Fruit fly (Drosophila melanogaster) whole organism, embryonic: ENCODE data around the gene Hsp70Ba.
A peak's percentile ranks its signal among the peaks of the same experiment; 100 is the strongest.

Experiments
- CG1024 ChIP-seq: fragments of 200-800 bp; sonication (Bioruptor generic); IDR thresholded peaks from 2 replicates; pipeline ENCODE4 v1.3.6; 2022; ENCODE audit warnings: missing biosample characterization, missing genetic modification characterization
- CG13775 ChIP-seq: fragments of 200-800 bp; sonication (Bioruptor generic); optimal IDR thresholded peaks from 3 replicates; lab custom pipeline; 2017; ENCODE audit warnings: missing biosample characterization, mild to moderate bottlenecking, missing genetic modification characterization
- CG14710 ChIP-seq: fragments of 200-800 bp; sonication (Bioruptor generic); optimal IDR thresholded peaks from 3 replicates; lab custom pipeline; 2019; ENCODE audit warnings: missing biosample characterization, mild to moderate bottlenecking, missing genetic modification characterization, moderate library complexity
- CG16813 ChIP-seq: fragments of 200-800 bp; sonication (Bioruptor generic); IDR thresholded peaks from 3 replicates; pipeline ENCODE4 v1.3.6; 2022; ENCODE audit warnings: missing biosample characterization, missing genetic modification characterization; ENCODE audit not compliant: partially characterized antibody
- CG18619 ChIP-seq: fragments of 200-800 bp; sonication (Bioruptor generic); optimal IDR thresholded peaks from 3 replicates; lab custom pipeline; 2017; ENCODE audit warnings: missing biosample characterization, mild to moderate bottlenecking, missing genetic modification characterization
- CG30403 ChIP-seq: fragments of 200-800 bp; sonication (Bioruptor generic); optimal IDR thresholded peaks from 3 replicates; lab custom pipeline; 2016; ENCODE audit warnings: missing biosample characterization, missing genetic modification characterization
- CG31441 ChIP-seq: fragments of 200-800 bp; sonication (Bioruptor generic); IDR thresholded peaks from 2 replicates; pipeline ENCODE4 v1.3.6; 2022; ENCODE audit warnings: missing biosample characterization, missing genetic modification characterization
- CG3847 ChIP-seq: fragments of 200-800 bp; sonication (Bioruptor generic); IDR thresholded peaks from 2 replicates; pipeline ENCODE4 v1.3.6; 2022; ENCODE audit warnings: missing biosample characterization, missing genetic modification characterization
- CG4328 ChIP-seq: fragments of 200-800 bp; sonication (Bioruptor generic); optimal IDR thresholded peaks from 3 replicates; lab custom pipeline; 2017; ENCODE audit warnings: missing biosample characterization, missing genetic modification reagents, missing genetic modification characterization
- CG7987 ChIP-seq: fragments of 200-800 bp; sonication (Bioruptor generic); optimal IDR thresholded peaks from 2 replicates; lab custom pipeline; 2018; ENCODE audit warnings: missing biosample characterization, mild to moderate bottlenecking, missing genetic modification characterization, moderate library complexity
- CG8478 ChIP-seq: fragments of >200 bp; optimal IDR thresholded peaks from 2 replicates; lab custom pipeline; 2018
- CG9609 ChIP-seq: fragments of 200-800 bp; sonication (Bioruptor generic); optimal IDR thresholded peaks from 3 replicates; lab custom pipeline; 2016; ENCODE audit warnings: missing biosample characterization, missing genetic modification characterization
- CG9727 ChIP-seq: fragments of 200-800 bp; sonication (Bioruptor generic); optimal IDR thresholded peaks from 3 replicates; lab custom pipeline; 2017; ENCODE audit warnings: missing biosample characterization, mild to moderate bottlenecking, missing genetic modification characterization
- Chrac-16 ChIP-seq: fragments of 200-800 bp; sonication (Bioruptor generic); optimal IDR thresholded peaks from 3 replicates; lab custom pipeline; 2016; ENCODE audit warnings: missing biosample characterization, missing genetic modification characterization
- HLH54F ChIP-seq: fragments of 200-800 bp; sonication (Bioruptor generic); optimal IDR thresholded peaks from 3 replicates; lab custom pipeline; 2016; ENCODE audit warnings: missing biosample characterization, missing genetic modification characterization
- HmgD ChIP-seq: fragments of 200-800 bp; sonication (Bioruptor generic); optimal IDR thresholded peaks from 3 replicates; lab custom pipeline; 2016; ENCODE audit warnings: missing biosample characterization, missing genetic modification characterization
- HmgZ ChIP-seq: fragments of 200-800 bp; sonication (Bioruptor generic); optimal IDR thresholded peaks from 2 replicates; lab custom pipeline; 2018; ENCODE audit warnings: missing biosample characterization, mild to moderate bottlenecking, missing genetic modification characterization
- Lhr ChIP-seq: fragments of 200-800 bp; sonication (Bioruptor generic); optimal IDR thresholded peaks from 3 replicates; lab custom pipeline; 2017; ENCODE audit warnings: mild to moderate bottlenecking, missing biosample characterization, missing genetic modification reagents, missing genetic modification characterization
- MESR4 ChIP-seq: fragments of 200-800 bp; sonication (Bioruptor generic); optimal IDR thresholded peaks from 2 replicates; lab custom pipeline; 2018; ENCODE audit warnings: missing biosample characterization, mild to moderate bottlenecking, missing genetic modification characterization, moderate library complexity
- Myb ChIP-seq: fragments of 200-800 bp; sonication (Bioruptor generic); optimal IDR thresholded peaks from 2 replicates; lab custom pipeline; 2016; ENCODE audit warnings: missing biosample characterization, missing genetic modification characterization
- Nf-YB ChIP-seq: fragments of 200-800 bp; sonication (Bioruptor generic); optimal IDR thresholded peaks from 3 replicates; lab custom pipeline; 2019; ENCODE audit warnings: missing biosample characterization, mild to moderate bottlenecking, missing genetic modification characterization, moderate library complexity
- Stat92E ChIP-seq, 3 experiments: fragments of >200 bp in 2 of 3; fragments of 200-800 bp in 1 of 3; sonication (Bioruptor generic) in 1 of 3; optimal IDR thresholded peaks; 2 replicates each; lab custom pipeline; 2017 to 2019; ENCODE audit warnings: missing biosample characterization in 3 of 3, missing genetic modification characterization in 3 of 3, mild to moderate bottlenecking in 1 of 3, moderate library complexity in 1 of 3
- TFAM ChIP-seq: fragments of 200-800 bp; sonication (Bioruptor generic); optimal IDR thresholded peaks from 2 replicates; lab custom pipeline; 2017; ENCODE audit warnings: missing biosample characterization, missing genetic modification characterization, inconsistent platforms
- Trl ChIP-seq, 3 experiments: fragments of >200 bp in 2 of 3; fragments of 200-800 bp in 1 of 3; sonication (Bioruptor generic) in 1 of 3; optimal IDR thresholded peaks; 2 replicates in 1 of 3; 3 replicates in 2 of 3; lab custom pipeline; 2016 to 2017; ENCODE audit warnings: missing biosample characterization in 1 of 3, missing genetic modification characterization in 1 of 3
- Xbp1 ChIP-seq: fragments of 200-800 bp; sonication (Bioruptor generic); optimal IDR thresholded peaks from 3 replicates; lab custom pipeline; 2016; ENCODE audit warnings: missing biosample characterization, mild to moderate bottlenecking, missing genetic modification characterization
- bcd ChIP-seq: fragments of 200-800 bp; sonication (Bioruptor generic); optimal IDR thresholded peaks from 2 replicates; lab custom pipeline; 2017; ENCODE audit warnings: missing biosample characterization, mild to moderate bottlenecking, missing genetic modification characterization
- btn ChIP-seq: fragments of 200-800 bp; sonication (Bioruptor generic); optimal IDR thresholded peaks from 2 replicates; lab custom pipeline; 2016; ENCODE audit warnings: missing biosample characterization, missing genetic modification characterization
- cato ChIP-seq: fragments of 200-800 bp; sonication (Bioruptor generic); optimal IDR thresholded peaks from 2 replicates; lab custom pipeline; 2016; ENCODE audit warnings: missing biosample characterization, missing genetic modification characterization, borderline replicate concordance
- chm ChIP-seq: fragments of 200-800 bp; sonication (Bioruptor generic); IDR thresholded peaks from 2 replicates; pipeline ENCODE4 v1.3.6; 2022; ENCODE audit warnings: missing biosample characterization, missing genetic modification characterization
- chn ChIP-seq: fragments of 200-800 bp; sonication (Bioruptor generic); optimal IDR thresholded peaks from 2 replicates; lab custom pipeline; 2016; ENCODE audit warnings: missing biosample characterization, missing genetic modification characterization
- dm ChIP-seq: fragments of 200-800 bp; sonication (Bioruptor generic); optimal IDR thresholded peaks from 3 replicates; lab custom pipeline; 2016; ENCODE audit warnings: missing biosample characterization, missing genetic modification characterization
- dpn ChIP-seq, 2 experiments: fragments of 200-800 bp; sonication (Bioruptor generic); optimal IDR thresholded peaks; 3 replicates each; lab custom pipeline; 2016; ENCODE audit warnings: missing biosample characterization in 2 of 2, missing genetic modification characterization in 2 of 2
- fd102C ChIP-seq: fragments of 200-800 bp; sonication (Bioruptor generic); optimal IDR thresholded peaks from 2 replicates; lab custom pipeline; 2018; ENCODE audit warnings: missing biosample characterization, mild to moderate bottlenecking, missing genetic modification characterization, moderate library complexity
- insv ChIP-seq, 2 experiments: fragments of 200-800 bp; sonication (Bioruptor generic); optimal IDR thresholded peaks; 3 replicates each; lab custom pipeline; 2016 to 2018; ENCODE audit warnings: missing biosample characterization in 2 of 2, missing genetic modification characterization in 2 of 2
- inv ChIP-seq: fragments of 200-800 bp; sonication (Bioruptor generic); IDR thresholded peaks from 2 replicates; pipeline ENCODE4 v1.3.6; 2022; ENCODE audit warnings: missing biosample characterization, missing genetic modification characterization; ENCODE audit not compliant: partially characterized antibody
- jumu ChIP-seq: fragments of 200-800 bp; sonication (Bioruptor generic); optimal IDR thresholded peaks from 3 replicates; lab custom pipeline; 2016; ENCODE audit warnings: missing biosample characterization, missing genetic modification characterization
- kni ChIP-seq: fragments of 200-800 bp; sonication (Bioruptor generic); optimal IDR thresholded peaks from 3 replicates; lab custom pipeline; 2017; ENCODE audit warnings: mild to moderate bottlenecking, missing biosample characterization, missing genetic modification reagents, missing genetic modification characterization
- knrl ChIP-seq: fragments of 200-800 bp; sonication (Bioruptor generic); IDR thresholded peaks from 3 replicates; pipeline ENCODE4 v1.3.6; 2022; ENCODE audit warnings: missing biosample characterization, missing genetic modification characterization; ENCODE audit not compliant: partially characterized antibody
- luna ChIP-seq: fragments of 200-800 bp; sonication (Bioruptor generic); optimal IDR thresholded peaks from 2 replicates; lab custom pipeline; 2016; ENCODE audit warnings: missing biosample characterization, missing genetic modification characterization
- nmo ChIP-seq: fragments of 200-800 bp; sonication (Bioruptor generic); optimal IDR thresholded peaks from 2 replicates; lab custom pipeline; 2018; ENCODE audit warnings: missing biosample characterization, mild to moderate bottlenecking, missing genetic modification characterization, moderate library complexity
- p53 ChIP-seq: fragments of 200-800 bp; sonication (Bioruptor generic); optimal IDR thresholded peaks from 2 replicates; lab custom pipeline; 2016; ENCODE audit warnings: missing biosample characterization, missing genetic modification characterization
- prd ChIP-seq, 3 experiments: fragments of >200 bp in 2 of 3; fragments of 200-800 bp in 1 of 3; sonication (Bioruptor generic) in 1 of 3; optimal IDR thresholded peaks in 2 of 3; IDR thresholded peaks in 1 of 3; 2 replicates in 2 of 3; 3 replicates in 1 of 3; pipeline versions ENCODE4 v1.3.6 to Lab custom; 2017 to 2022; ENCODE audit warnings: missing biosample characterization in 1 of 3, missing genetic modification characterization in 1 of 3
- sisA ChIP-seq: fragments of 200-800 bp; sonication (Bioruptor generic); IDR thresholded peaks from 2 replicates; pipeline ENCODE4 v1.3.6; 2022; ENCODE audit warnings: missing biosample characterization, missing genetic modification characterization
- tll ChIP-seq, 2 experiments: fragments of 200-800 bp in 1 of 2; fragments of >200 bp in 1 of 2; sonication (Bioruptor generic) in 1 of 2; optimal IDR thresholded peaks; 2 replicates each; lab custom pipeline; 2017 to 2019; ENCODE audit warnings: missing biosample characterization in 2 of 2, missing genetic modification characterization in 2 of 2, mild to moderate bottlenecking in 1 of 2, moderate library complexity in 1 of 2
- trem ChIP-seq: fragments of 200-800 bp; optimal IDR thresholded peaks from 3 replicates; lab custom pipeline; 2019; ENCODE audit warnings: missing biosample characterization, mild to moderate bottlenecking, missing genetic modification characterization, moderate library complexity
- vvl ChIP-seq: fragments of 200-800 bp; sonication (Bioruptor generic); IDR thresholded peaks from 2 replicates; pipeline ENCODE4 v1.3.6; 2022; ENCODE audit warnings: missing biosample characterization, missing genetic modification characterization

The Hsp70Ba gene

dm6 chr3R:12425510-12426309, 41.9 kb downstream of the Hsp70Ba start, which contains the start of gene Pp1-87B (continued):
- TF ChIP-seq dpn (GFP tag; optimal IDR thresholded peaks at IDR 0.05; lab: Kevin White, UChicago) (peak in 1 of 2 experiments; percentile 11), p53 (GFP tag; lab: Kevin White, UChicago) (peak; percentile 14), CG1024 (no peak), cato (GFP tag; lab: Kevin White, UChicago) (no peak), dm (GFP tag; lab: Kevin White, UChicago) (peak; percentile 89), insv (GFP tag; optimal IDR thresholded peaks at IDR 0.05; lab: Kevin White, UChicago) (peak; percentile 88 to 99), Myb (GFP tag; lab: Kevin White, UChicago) (peak; percentile 74), TFAM (GFP tag; lab: Kevin White, UChicago) (no peak), tll (GFP tag; optimal IDR thresholded peaks at IDR 0.05; lab: Kevin White, UChicago) (peak; percentile 40 to 98), CG13775 (GFP tag; lab: Kevin White, UChicago) (peak; percentile 34), nmo (GFP tag; lab: Kevin White, UChicago) (peak; percentile 72), HmgD (GFP tag; lab: Kevin White, UChicago) (peak; percentile 40), knrl (GFP tag; lab: Robert Waterston, UW) (peak; percentile 43; the same call in 2 of the 3 replicates), Lhr (GFP tag; lab: Kevin White, UChicago) (peak; percentile 85), btn (GFP tag; lab: Kevin White, UChicago) (no peak), CG3847 (GFP tag; lab: Robert Waterston, UW) (peak; percentile 64), CG18619 (GFP tag; lab: Kevin White, UChicago) (peak; percentile 37), CG30403 (GFP tag; lab: Kevin White, UChicago) (peak; percentile 39), CG9727 (GFP tag; lab: Kevin White, UChicago) (peak; percentile 39), Trl (optimal IDR thresholded peaks at IDR 0.05; lab: Kevin White, UChicago) (no peak), Trl (GFP tag; optimal IDR thresholded peaks at IDR 0.05; lab: Kevin White, UChicago) (peak; percentile 7), bcd (peak; percentile 15), fd102C (GFP tag; lab: Kevin White, UChicago) (no peak), CG31441 (GFP tag; lab: Robert Waterston, UW) (peak; percentile 25; the same call in 1 of the 2 replicates), CG14710 (tag; lab: Kevin White, UChicago) (peak; percentile 76), CG16813 (peak; percentile 55; the same call in 1 of the 3 replicates), Xbp1 (GFP tag; lab: Kevin White, UChicago) (peak; percentile 4), MESR4 (GFP tag; lab: Kevin White, UChicago) (peak; percentile 98), CG9609 (GFP tag; lab: Kevin White, UChicago) (peak; percentile 30), prd (optimal IDR thresholded peaks at IDR 0.05; lab: Kevin White, UChicago) (no peak), prd (GFP tag; IDR thresholded peaks at IDR 0.05; lab: Robert Waterston, UW) (peak; percentile 22; the same call in 1 of the 3 replicates), HLH54F (GFP tag; lab: Kevin White, UChicago) (no peak), trem (tag; lab: Kevin White, UChicago) (peak; percentile 28), CG7987 (GFP tag; lab: Kevin White, UChicago) (no peak), Nf-YB (GFP tag; lab: Kevin White, UChicago) (peak; percentile 13), HmgZ (tag; lab: Kevin White, UChicago) (peak; percentile 37), sisA (no peak), inv (peak; percentile 25; the same call in 1 of the 2 replicates), Chrac-16 (GFP tag; lab: Kevin White, UChicago) (no peak), CG4328 (GFP tag; lab: Kevin White, UChicago) (peak; percentile 32), chn (GFP tag; lab: Kevin White, UChicago) (no peak), vvl (GFP tag; lab: Robert Waterston, UW) (peak; percentile 25; the same call in 1 of the 2 replicates), jumu (GFP tag; lab: Kevin White, UChicago) (peak; percentile 76), CG8478 (lab: Kevin White, UChicago) (peak; percentile 97), luna (no peak), chm (GFP tag; lab: Robert Waterston, UW) (0 out of 2 replicates have a peak, but pooled peaks have one; percentile 52), kni (GFP tag; lab: Kevin White, UChicago) (peak; percentile 70), Stat92E (GFP tag; optimal IDR thresholded peaks at IDR 0.05; lab: Kevin White, UChicago) (peak in 1 of 3 experiments; percentile 16)
